Fruit fly (Drosophila melanogaster) S2 (cell line): ENCODE data around the gene CG15891.

Experiments used
- CG8478 ChIP-seq: fragments of >200 bp; optimal IDR thresholded peaks from 2 replicates; lab custom pipeline; 2018
- CTCF ChIP-seq, 2 experiments: fragments of >200 bp; optimal IDR thresholded peaks; 2 replicates each; lab custom pipeline; 2018

DNA sequence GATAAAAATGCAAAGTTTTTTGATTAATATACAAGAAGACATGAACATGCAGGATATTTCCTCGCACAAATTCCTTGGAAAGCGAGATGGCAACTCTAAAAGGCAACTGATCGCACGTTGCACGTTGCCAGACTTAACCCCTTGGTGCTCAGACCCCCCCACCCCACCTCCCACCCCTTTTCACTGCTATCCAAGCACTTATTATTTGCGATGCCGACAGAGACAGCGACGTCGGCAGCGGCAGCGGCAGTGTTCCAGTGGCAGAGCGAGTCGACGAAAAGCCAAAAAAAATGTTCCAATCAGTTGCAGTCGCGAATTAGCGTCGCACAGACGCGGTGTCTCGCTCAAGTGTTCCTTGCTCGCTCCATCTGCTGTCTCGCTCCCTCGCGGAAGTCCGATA, 8.5 kb upstream of the CG15891 start, which contains the start of gene CG3823:
- no peak for TF ChIP-seq CG8478 (lab: Kevin White, UChicago)
- no peak for TF ChIP-seq CTCF (optimal IDR thresholded peaks at IDR 0.05; lab: Kevin White, UChicago)
